Worm (Caenorhabditis elegans): Measurements from ENCODE around the gene Y39A1A.3.
A peak's percentile ranks its signal among the peaks of the same experiment; 100 is the strongest.

The Y39A1A.3 gene

DNA sequence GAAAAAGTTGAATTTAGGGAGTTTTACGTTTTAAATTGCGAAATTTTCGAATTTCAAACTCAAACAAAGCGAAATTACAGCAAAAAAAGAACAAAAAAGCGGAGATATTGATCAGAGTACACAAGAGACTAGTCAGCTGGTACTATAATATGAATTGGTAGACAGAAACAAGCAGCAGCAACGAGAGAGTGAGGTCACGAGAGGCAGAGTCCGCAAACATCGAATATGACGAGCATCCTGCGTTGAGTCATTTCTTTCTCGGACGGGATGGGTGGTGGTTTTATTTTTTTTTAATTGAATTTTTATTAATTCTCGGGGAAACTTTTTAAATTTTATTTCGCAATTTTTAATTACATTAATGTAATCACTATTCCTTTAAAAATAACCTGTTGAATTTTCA is 3.4 kb upstream of the Y39A1A.3 start:
- TF ChIP-seq tbx-37 (GFP tag; conservative IDR thresholded peaks at IDR 0.05) (no peak), F13C5.2 (tag; optimal IDR thresholded peaks at IDR 0.05) (peak; percentile 58), hmbx-1 (tag; optimal IDR thresholded peaks at IDR 0.05) (no peak), ceh-36 (tag; optimal IDR thresholded peaks at IDR 0.05) (no peak)

DNA sequence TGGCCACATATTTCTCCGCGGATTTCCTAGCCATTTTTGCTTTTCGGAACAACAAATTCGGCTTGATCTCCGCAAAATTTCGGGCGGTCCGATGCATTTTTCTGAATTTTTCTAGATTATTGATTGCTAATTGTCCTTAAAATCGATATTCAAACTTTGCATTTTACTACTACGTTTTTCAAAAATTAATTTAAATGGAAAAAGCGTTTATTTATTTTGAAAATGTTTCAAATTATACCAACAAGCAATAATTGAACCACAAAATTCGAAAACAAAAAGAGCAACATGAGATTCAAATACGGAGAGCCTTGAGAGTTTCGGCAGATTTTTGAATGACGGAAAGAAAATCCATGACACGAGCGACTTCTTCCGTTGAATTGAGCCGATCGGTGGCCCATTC is 1.2 kb downstream of the Y39A1A.3 start, which contains the start of gene Y45F3A.9:
Gene Y45F3A.9, minus strand, starts transcription at position 101 of the 400 bp plus-strand sequence.
- TF ChIP-seq B0310.2 (tag; optimal IDR thresholded peaks at IDR 0.05) (no peak), tbx-37 (GFP tag; conservative IDR thresholded peaks at IDR 0.05) (no peak), ceh-36 (tag; optimal IDR thresholded peaks at IDR 0.05) (no peak), sea-1 (GFP tag; conservative IDR thresholded peaks at IDR 0.05) (no peak), tra-4 (tag; optimal IDR thresholded peaks at IDR 0.05) (no peak), hmg-4 (GFP tag; optimal IDR thresholded peaks at IDR 0.05) (no peak), hmbx-1 (tag; optimal IDR thresholded peaks at IDR 0.05) (no peak), scrt-1 (GFP tag; IDR thresholded peaks at IDR 0.05) (no peak), ama-1 (optimal IDR thresholded peaks at IDR 0.05) (no peak), F13C5.2 (tag; optimal IDR thresholded peaks at IDR 0.05) (no peak), tbx-11 (GFP tag; IDR thresholded peaks at IDR 0.05) (no peak)

DNA sequence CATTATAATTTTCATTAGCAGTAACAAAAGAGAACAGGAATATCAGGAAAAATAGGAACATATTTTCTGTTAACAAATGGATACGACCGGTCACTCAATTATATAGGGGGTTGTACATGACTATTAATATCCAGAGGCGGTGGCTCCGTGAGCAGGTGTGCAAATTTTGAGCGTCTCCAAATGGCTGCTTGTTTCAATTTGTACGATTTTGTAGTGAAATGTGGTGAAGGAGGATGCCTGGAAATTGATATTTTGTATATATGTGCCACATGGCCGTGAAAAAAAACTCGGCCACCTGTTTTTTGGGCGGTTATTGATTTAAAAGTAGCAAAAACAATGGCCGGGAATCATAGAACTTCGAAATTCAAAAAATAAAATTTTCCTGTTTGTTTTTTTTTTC is 3.6 kb downstream of the Y39A1A.3 start, which contains the start of gene Y45F3A.8:
Gene Y45F3A.8, minus strand, starts transcription at position 101 of the 400 bp plus-strand sequence.
- TF ChIP-seq tbx-37 (GFP tag; conservative IDR thresholded peaks at IDR 0.05): no peak
- TF ChIP-seq ceh-36 (tag; optimal IDR thresholded peaks at IDR 0.05): no peak
- TF ChIP-seq F13C5.2 (tag; optimal IDR thresholded peaks at IDR 0.05): no peak
- TF ChIP-seq ets-7 (tag; optimal IDR thresholded peaks at IDR 0.05): no peak
- no peak for TF ChIP-seq pes-1 (GFP tag; IDR thresholded peaks at IDR 0.05)
- no peak for TF ChIP-seq aly-1 (tag; optimal IDR thresholded peaks at IDR 0.05)

DNA sequence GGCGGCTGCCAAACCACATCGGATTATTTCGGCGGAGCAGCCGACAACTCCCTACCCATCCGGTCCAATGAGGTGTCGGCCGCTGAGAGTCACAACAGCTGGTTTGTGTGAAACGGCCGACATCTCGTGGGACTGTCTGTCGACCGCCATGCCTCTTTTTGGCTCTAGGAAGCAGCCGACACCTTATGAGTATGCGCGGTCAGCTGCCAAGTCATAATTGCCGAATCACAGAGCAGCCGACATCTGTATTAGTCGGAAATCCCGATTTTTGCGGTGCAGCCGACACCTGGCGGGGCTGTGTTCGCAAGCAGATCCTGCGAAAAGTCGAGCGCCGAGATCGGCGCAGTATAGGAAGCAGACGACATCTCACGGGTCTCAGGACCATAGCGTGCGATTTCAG is 4.2 kb downstream of the Y39A1A.3 start:
- TF ChIP-seq sea-1 (GFP tag; conservative IDR thresholded peaks at IDR 0.05) (no peak), aly-1 (tag; optimal IDR thresholded peaks at IDR 0.05) (no peak), B0310.2 (tag; optimal IDR thresholded peaks at IDR 0.05) (no peak), pes-1 (GFP tag; IDR thresholded peaks at IDR 0.05) (no peak), tbx-37 (GFP tag; conservative IDR thresholded peaks at IDR 0.05) (no peak), hmbx-1 (tag; optimal IDR thresholded peaks at IDR 0.05) (no peak), F13C5.2 (tag; optimal IDR thresholded peaks at IDR 0.05) (no peak), ama-1 (optimal IDR thresholded peaks at IDR 0.05) (no peak), ets-7 (tag; optimal IDR thresholded peaks at IDR 0.05) (no peak), scrt-1 (GFP tag; IDR thresholded peaks at IDR 0.05) (no peak), ceh-36 (tag; optimal IDR thresholded peaks at IDR 0.05) (no peak)

DNA sequence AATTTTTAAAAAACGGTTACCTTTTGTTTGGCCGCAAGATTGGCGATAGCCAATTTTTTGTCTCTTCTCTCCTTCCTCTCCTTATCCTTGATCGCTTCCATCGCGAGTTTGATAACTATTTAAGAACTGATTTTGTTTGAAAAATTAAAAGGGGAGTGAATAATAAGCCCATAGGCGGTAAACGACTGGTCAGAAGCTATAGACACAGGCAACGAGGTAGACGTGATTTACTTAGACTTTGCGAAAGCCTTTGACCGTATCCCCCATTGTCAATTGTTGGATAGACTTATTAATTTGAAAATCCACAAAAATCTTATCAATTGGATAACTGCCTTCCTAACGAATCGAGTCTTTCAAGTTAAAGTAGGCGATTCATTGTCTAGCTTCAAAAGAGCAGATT is 10.0 kb downstream of the Y39A1A.3 start, which contains the start of gene Y45F3A.5:
Gene Y45F3A.5, minus strand, starts transcription at position 101 of the 400 bp plus-strand sequence.
- no peak for TF ChIP-seq flt-1 (GFP tag; IDR thresholded peaks at IDR 0.05)
- no peak for TF ChIP-seq B0310.2 (tag; optimal IDR thresholded peaks at IDR 0.05)
- no peak for TF ChIP-seq hmbx-1 (tag; optimal IDR thresholded peaks at IDR 0.05)
- no peak for TF ChIP-seq hmg-4 (GFP tag; optimal IDR thresholded peaks at IDR 0.05)
- no peak for TF ChIP-seq ama-1 (optimal IDR thresholded peaks at IDR 0.05)
- TF ChIP-seq sea-1 (GFP tag; conservative IDR thresholded peaks at IDR 0.05): no peak

DNA sequence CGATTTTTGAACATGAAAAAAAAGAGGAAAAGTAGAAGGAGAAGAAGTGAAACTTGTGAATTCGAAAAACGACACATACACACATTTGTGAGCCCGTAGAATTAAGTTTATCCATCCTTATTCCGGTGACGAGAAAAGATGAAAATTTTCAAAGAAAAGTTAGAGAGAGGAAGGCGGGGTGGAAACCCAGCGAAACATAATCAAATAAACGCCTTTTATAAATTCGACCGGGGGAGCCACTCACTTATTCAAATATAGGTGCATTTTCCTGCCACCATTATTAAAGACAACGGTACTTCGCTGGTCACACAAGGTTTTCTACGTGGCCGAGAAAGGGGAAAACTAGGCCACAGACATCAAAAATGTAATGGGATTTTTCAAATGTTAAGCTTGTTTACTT is 12.8 kb downstream of the Y39A1A.3 start:
- TF ChIP-seq tbx-37 (GFP tag; conservative IDR thresholded peaks at IDR 0.05) (0 out of 2 replicates have a peak, but pooled peaks have one; percentile 12), F13C5.2 (tag; optimal IDR thresholded peaks at IDR 0.05) (no peak), ama-1 (optimal IDR thresholded peaks at IDR 0.05) (no peak)

DNA sequence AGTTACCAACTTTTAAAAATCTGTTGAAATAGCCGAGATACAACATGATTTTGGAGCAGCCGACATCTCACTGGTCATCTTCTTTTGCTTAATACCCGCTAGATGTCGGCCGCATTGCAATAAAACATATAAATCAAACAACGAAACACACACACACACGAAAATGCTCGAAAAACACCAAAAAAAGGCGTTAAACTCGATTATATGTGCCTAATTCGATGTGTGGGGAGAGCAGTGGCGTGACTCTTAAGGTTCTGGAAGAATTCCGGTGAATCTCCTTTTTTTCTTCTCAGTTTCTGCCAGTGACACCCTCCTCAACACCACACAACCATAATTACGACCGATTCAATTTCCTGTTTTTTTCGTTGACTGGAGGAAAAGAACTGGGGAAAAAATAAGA is 16.1 kb downstream of the Y39A1A.3 start:
- TF ChIP-seq ceh-13 (GFP tag; optimal IDR thresholded peaks at IDR 0.05) (no peak), B0310.2 (tag; optimal IDR thresholded peaks at IDR 0.05) (no peak), hmg-4 (GFP tag; optimal IDR thresholded peaks at IDR 0.05) (no peak), ceh-36 (tag; optimal IDR thresholded peaks at IDR 0.05) (no peak), aly-1 (tag; optimal IDR thresholded peaks at IDR 0.05) (no peak), F13C5.2 (tag; optimal IDR thresholded peaks at IDR 0.05) (no peak), hnd-1 (tag; optimal IDR thresholded peaks at IDR 0.05) (no peak), tbx-11 (GFP tag; IDR thresholded peaks at IDR 0.05) (no peak), hmbx-1 (tag; optimal IDR thresholded peaks at IDR 0.05) (no peak), tra-4 (tag; optimal IDR thresholded peaks at IDR 0.05) (no peak), flt-1 (GFP tag; IDR thresholded peaks at IDR 0.05) (no peak), pes-1 (GFP tag; IDR thresholded peaks at IDR 0.05) (no peak), scrt-1 (GFP tag; IDR thresholded peaks at IDR 0.05) (no peak), ets-7 (tag; optimal IDR thresholded peaks at IDR 0.05) (no peak), ama-1 (optimal IDR thresholded peaks at IDR 0.05) (no peak), sea-1 (GFP tag; conservative IDR thresholded peaks at IDR 0.05) (no peak), tbx-37 (GFP tag; conservative IDR thresholded peaks at IDR 0.05) (no peak)

DNA sequence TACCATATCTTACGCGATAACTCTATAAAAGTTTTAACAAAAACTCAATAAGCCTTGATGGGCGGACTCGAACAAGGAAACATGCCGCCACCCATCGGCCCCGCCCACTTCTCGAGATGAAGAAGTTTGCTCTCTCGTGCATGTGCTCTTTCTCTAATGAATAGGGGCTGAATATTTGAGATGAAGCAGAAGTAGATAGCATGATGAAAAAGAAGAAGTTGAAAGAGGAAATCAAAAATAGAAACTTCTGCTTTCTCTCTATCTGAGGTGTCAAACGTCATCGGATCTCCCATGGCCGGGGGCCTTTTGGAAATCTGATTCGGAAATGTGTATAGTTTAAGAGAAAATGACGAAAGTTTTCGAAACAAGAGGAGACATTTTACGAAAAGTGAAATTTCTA is 17.4 kb downstream of the Y39A1A.3 start:
- TF ChIP-seq ama-1 (optimal IDR thresholded peaks at IDR 0.05) (no peak), pes-1 (GFP tag; IDR thresholded peaks at IDR 0.05) (no peak), hmg-4 (GFP tag; optimal IDR thresholded peaks at IDR 0.05) (no peak), ceh-13 (GFP tag; optimal IDR thresholded peaks at IDR 0.05) (no peak), ceh-36 (tag; optimal IDR thresholded peaks at IDR 0.05) (no peak), B0310.2 (tag; optimal IDR thresholded peaks at IDR 0.05) (no peak), sea-1 (GFP tag; conservative IDR thresholded peaks at IDR 0.05) (no peak), ets-7 (tag; optimal IDR thresholded peaks at IDR 0.05) (no peak), F13C5.2 (tag; optimal IDR thresholded peaks at IDR 0.05) (no peak), scrt-1 (GFP tag; IDR thresholded peaks at IDR 0.05) (no peak)

DNA sequence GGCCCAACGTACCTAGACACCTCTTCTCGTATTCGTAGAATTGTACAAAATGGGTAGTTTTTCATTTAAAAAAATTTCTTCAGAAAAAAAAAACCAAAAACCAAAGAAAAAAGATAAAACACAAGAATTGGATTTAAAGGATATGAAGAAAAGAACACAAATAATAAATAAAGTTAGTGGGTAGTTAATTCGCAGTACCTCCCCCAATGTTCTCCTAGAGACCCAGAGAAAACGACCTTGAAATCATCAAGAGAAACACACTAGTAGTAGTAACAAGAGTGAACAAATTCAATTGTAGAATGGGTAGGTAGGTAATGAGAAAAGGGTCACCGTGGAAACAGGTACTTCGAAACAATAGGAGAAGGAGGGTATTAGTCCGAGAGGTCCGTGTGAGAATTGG is 18.5 kb downstream of the Y39A1A.3 start:
- TF ChIP-seq aly-1 (tag; optimal IDR thresholded peaks at IDR 0.05) (no peak), tbx-37 (GFP tag; conservative IDR thresholded peaks at IDR 0.05) (no peak), ceh-36 (tag; optimal IDR thresholded peaks at IDR 0.05) (no peak), flt-1 (GFP tag; IDR thresholded peaks at IDR 0.05) (no peak), F13C5.2 (tag; optimal IDR thresholded peaks at IDR 0.05) (no peak), tra-4 (tag; optimal IDR thresholded peaks at IDR 0.05) (no peak), hnd-1 (tag; optimal IDR thresholded peaks at IDR 0.05) (no peak), scrt-1 (GFP tag; IDR thresholded peaks at IDR 0.05) (no peak), tbx-11 (GFP tag; IDR thresholded peaks at IDR 0.05) (no peak), hmg-4 (GFP tag; optimal IDR thresholded peaks at IDR 0.05) (no peak), sea-1 (GFP tag; conservative IDR thresholded peaks at IDR 0.05) (no peak), ets-7 (tag; optimal IDR thresholded peaks at IDR 0.05) (no peak), B0310.2 (tag; optimal IDR thresholded peaks at IDR 0.05) (no peak), hmbx-1 (tag; optimal IDR thresholded peaks at IDR 0.05) (no peak), ceh-13 (GFP tag; optimal IDR thresholded peaks at IDR 0.05) (no peak), ama-1 (optimal IDR thresholded peaks at IDR 0.05) (no peak), pes-1 (GFP tag; IDR thresholded peaks at IDR 0.05) (no peak)
